Worm (Caenorhabditis elegans): ENCODE data around the gene moc-3.

- TF ChIP-seq ztf-4 (tag; optimal IDR thresholded peaks at IDR 0.05) (no peak), fos-1 (tag; optimal IDR thresholded peaks at IDR 0.05) (no peak), sox-4 (tag; optimal IDR thresholded peaks at IDR 0.05) (no peak), nhr-28 (tag; optimal IDR thresholded peaks at IDR 0.05) (no peak), nhr-12 (tag; optimal IDR thresholded peaks at IDR 0.05) (no peak), snpc-4 (tag; optimal IDR thresholded peaks at IDR 0.05) (no peak), unc-62 (GFP tag; optimal IDR thresholded peaks at IDR 0.05) (no peak), aly-2 (tag; optimal IDR thresholded peaks at IDR 0.05) (no peak), nhr-76 (tag; optimal IDR thresholded peaks at IDR 0.05) (no peak), swsn-7 (tag; optimal IDR thresholded peaks at IDR 0.05) (no peak)
Observed at ce11 chrIV:8161774-8162173, 31.4 kb downstream of the moc-3 start.

Data from whole organism, L1 larva.